Worm (Caenorhabditis elegans) whole organism, young adult: ENCODE measurements around the gene F55G11.4.

Experiments
- B0336.3 ChIP-seq: fragments of 200-800 bp; sonication (Bioruptor generic); IDR thresholded peaks from 2 replicates; pipeline ENCODE4 v1.3.6; 2022; ENCODE audit warnings: missing genetic modification characterization, missing compliant biosample characterization
- D2030.7 ChIP-seq: fragments of 200-800 bp; sonication (Bioruptor generic); IDR thresholded peaks from 2 replicates; pipeline ENCODE4 v1.3.6; 2022; ENCODE audit warnings: missing genetic modification reagents, missing genetic modification characterization, missing compliant biosample characterization
- F22D6.2 ChIP-seq: sonication (generic microtip); optimal IDR thresholded peaks from 2 replicates; lab custom pipeline; 2016; ENCODE audit warnings: mild to moderate bottlenecking, missing genetic modification characterization, missing compliant biosample characterization
- K12H6.12 ChIP-seq: fragments of 200-800 bp; sonication (Bioruptor generic); optimal IDR thresholded peaks from 2 replicates; lab custom pipeline; 2018; ENCODE audit warnings: mild to moderate bottlenecking, missing genetic modification characterization, missing compliant biosample characterization
- T07F8.4 ChIP-seq: sonication (generic microtip); optimal IDR thresholded peaks from 2 replicates; lab custom pipeline; 2016; ENCODE audit warnings: mild to moderate bottlenecking, missing genetic modification characterization, moderate library complexity, missing compliant biosample characterization
- T26A5.8 ChIP-seq: sonication (generic microtip); optimal IDR thresholded peaks from 2 replicates; lab custom pipeline; 2016; ENCODE audit warnings: missing genetic modification characterization, missing compliant biosample characterization
- Y95B8A.8 ChIP-seq: fragments of 200-800 bp; sonication (Bioruptor generic); IDR thresholded peaks from 2 replicates; pipeline ENCODE4 v1.3.6; 2022; ENCODE audit warnings: missing genetic modification reagents, missing genetic modification characterization, missing compliant biosample characterization
- akir-1 ChIP-seq: fragments of 200-800 bp; sonication (Bioruptor generic); optimal IDR thresholded peaks from 2 replicates; lab custom pipeline; 2018; ENCODE audit warnings: mild to moderate bottlenecking, missing genetic modification characterization, moderate library complexity, missing compliant biosample characterization
- aptf-2 ChIP-seq: fragments of 200-800 bp; sonication (Bioruptor generic); conservative IDR thresholded peaks from 2 replicates; pipeline ENCODE4 v1.3.6; 2022; ENCODE audit warnings: missing genetic modification reagents, missing genetic modification characterization, missing compliant biosample characterization
- aptf-3 ChIP-seq: fragments of 200-800 bp; sonication (Bioruptor generic); IDR thresholded peaks from 2 replicates; pipeline ENCODE4 v1.3.6; 2022; ENCODE audit warnings: missing genetic modification characterization, missing compliant biosample characterization
- attf-5 ChIP-seq: fragments of 200-800 bp; sonication (Bioruptor generic); optimal IDR thresholded peaks from 2 replicates; lab custom pipeline; 2018; ENCODE audit warnings: mild to moderate bottlenecking, missing genetic modification characterization, missing compliant biosample characterization
- attf-6 ChIP-seq: fragments of 200-800 bp; sonication (Bioruptor generic); IDR thresholded peaks from 2 replicates; pipeline ENCODE4 v1.3.6; 2022; ENCODE audit warnings: missing genetic modification reagents, missing genetic modification characterization, missing compliant biosample characterization
- bed-2 ChIP-seq: fragments of 200-800 bp; sonication (Bioruptor generic); IDR thresholded peaks from 2 replicates; pipeline ENCODE4 v1.3.6; 2022; ENCODE audit warnings: missing genetic modification reagents, missing genetic modification characterization, missing compliant biosample characterization
- ceh-27 ChIP-seq: fragments of 200-800 bp; sonication (Bioruptor generic); optimal IDR thresholded peaks from 2 replicates; lab custom pipeline; 2018; ENCODE audit warnings: mild to moderate bottlenecking, missing genetic modification characterization, moderate library complexity, missing compliant biosample characterization
- ceh-40 ChIP-seq: fragments of 200-800 bp; sonication (Bioruptor generic); IDR thresholded peaks from 2 replicates; pipeline ENCODE4 v1.3.6; 2022; ENCODE audit warnings: missing genetic modification characterization, missing compliant biosample characterization
- ceh-58 ChIP-seq: fragments of 200-800 bp; sonication (Bioruptor generic); IDR thresholded peaks from 2 replicates; pipeline ENCODE4 v1.3.6; 2022; ENCODE audit warnings: missing genetic modification characterization, missing compliant biosample characterization
- chd-7 ChIP-seq: sonication (generic microtip); optimal IDR thresholded peaks from 2 replicates; lab custom pipeline; 2016; ENCODE audit warnings: mild to moderate bottlenecking, missing genetic modification characterization, moderate library complexity, missing compliant biosample characterization
- die-1 ChIP-seq: sonication (generic microtip); optimal IDR thresholded peaks from 2 replicates; lab custom pipeline; 2016; ENCODE audit warnings: missing genotype, mild to moderate bottlenecking, missing genetic modification characterization, missing compliant biosample characterization
- dpff-1 ChIP-seq: sonication (generic microtip); optimal IDR thresholded peaks from 2 replicates; lab custom pipeline; 2017; ENCODE audit warnings: mild to moderate bottlenecking, missing genetic modification characterization, missing compliant biosample characterization
- dpl-1 ChIP-seq: fragments of 150-350 bp; optimal IDR thresholded peaks from 2 replicates; lab custom pipeline; 2014; ENCODE audit warnings: missing biosample characterization, missing genetic modification reagents, missing genetic modification characterization
- efl-1 ChIP-seq: fragments of 150-350 bp; optimal IDR thresholded peaks from 2 replicates; lab custom pipeline; 2014; ENCODE audit warnings: missing biosample characterization, missing genetic modification reagents, missing genetic modification characterization
- ets-4 ChIP-seq: fragments of 200-800 bp; sonication (Bioruptor generic); optimal IDR thresholded peaks from 2 replicates; lab custom pipeline; 2018; ENCODE audit warnings: mild to moderate bottlenecking, missing genetic modification characterization, missing compliant biosample characterization
- gei-17 ChIP-seq: fragments of 200-800 bp; sonication (Bioruptor generic); optimal IDR thresholded peaks from 2 replicates; lab custom pipeline; 2018; ENCODE audit warnings: mild to moderate bottlenecking, missing genetic modification characterization, missing compliant biosample characterization
- him-1 ChIP-seq: sonication (generic microtip); optimal IDR thresholded peaks from 2 replicates; lab custom pipeline; 2016; ENCODE audit warnings: missing genotype, missing genetic modification reagents, missing genetic modification characterization, missing compliant biosample characterization
- hmg-20 ChIP-seq: fragments of 200-800 bp; sonication (Bioruptor generic); IDR thresholded peaks from 2 replicates; pipeline ENCODE4 v1.3.6; 2022; ENCODE audit warnings: missing genetic modification reagents, missing genetic modification characterization, missing compliant biosample characterization
- lag-1 ChIP-seq: fragments of 200-800 bp; sonication (Bioruptor generic); IDR thresholded peaks from 2 replicates; pipeline ENCODE4 v1.3.6; 2022; ENCODE audit warnings: missing genetic modification reagents, missing genetic modification characterization, missing compliant biosample characterization
- lin-40 ChIP-seq: sonication (generic microtip); optimal IDR thresholded peaks from 2 replicates; lab custom pipeline; 2016; ENCODE audit warnings: missing genetic modification characterization, mild to moderate bottlenecking, missing compliant biosample characterization, missing genotype, missing genetic modification reagents
- lir-1 ChIP-seq: fragments of 200-800 bp; sonication (Bioruptor generic); conservative IDR thresholded peaks from 2 replicates; pipeline ENCODE4 v1.3.6; 2022; ENCODE audit warnings: missing genetic modification reagents, missing genetic modification characterization, missing compliant biosample characterization
- lsl-1 ChIP-seq: fragments of 200-800 bp; sonication (Bioruptor generic); optimal IDR thresholded peaks from 2 replicates; lab custom pipeline; 2018; ENCODE audit warnings: mild to moderate bottlenecking, missing genetic modification characterization, moderate library complexity, missing compliant biosample characterization
- madf-10 ChIP-seq: sonication (generic microtip); optimal IDR thresholded peaks from 2 replicates; lab custom pipeline; 2016; ENCODE audit warnings: mild to moderate bottlenecking, missing genetic modification characterization, missing compliant biosample characterization
- madf-3 ChIP-seq: fragments of 200-800 bp; sonication (Bioruptor generic); IDR thresholded peaks from 2 replicates; pipeline ENCODE4 v1.3.6; 2022; ENCODE audit warnings: missing genetic modification reagents, missing genetic modification characterization, missing compliant biosample characterization
- madf-6 ChIP-seq: fragments of 200-800 bp; sonication (Bioruptor generic); IDR thresholded peaks from 2 replicates; pipeline ENCODE4 v1.3.6; 2022; ENCODE audit warnings: missing genetic modification reagents, missing genetic modification characterization, missing compliant biosample characterization
- nfyb-1 ChIP-seq: fragments of 200-800 bp; sonication (Bioruptor generic); IDR thresholded peaks from 2 replicates; pipeline ENCODE4 v1.3.6; 2022; ENCODE audit warnings: missing genetic modification reagents, missing genetic modification characterization, missing compliant biosample characterization
- nhr-27 ChIP-seq: fragments of 200-800 bp; sonication (Bioruptor generic); optimal IDR thresholded peaks from 2 replicates; lab custom pipeline; 2018; ENCODE audit warnings: mild to moderate bottlenecking, missing genetic modification characterization, moderate library complexity, missing compliant biosample characterization
- nhr-80 ChIP-seq: sonication (generic microtip); optimal IDR thresholded peaks from 2 replicates; lab custom pipeline; 2016; ENCODE audit warnings: missing genetic modification characterization, missing compliant biosample characterization
- pbrm-1 ChIP-seq: fragments of 200-800 bp; sonication (Bioruptor generic); IDR thresholded peaks from 2 replicates; pipeline ENCODE4 v1.3.6; 2022; ENCODE audit warnings: missing genetic modification reagents, missing genetic modification characterization, missing compliant biosample characterization
- pha-4 ChIP-seq: fragments of 150-350 bp; sonication (generic microtip); optimal IDR thresholded peaks from 2 replicates; lab custom pipeline; 2014; ENCODE audit warnings: missing biosample characterization, missing genetic modification reagents, missing genetic modification characterization
- rec-8 ChIP-seq, 2 experiments: sonication (generic microtip); optimal IDR thresholded peaks; 2 replicates each; lab custom pipeline; 2016; ENCODE audit warnings: mild to moderate bottlenecking in 2 of 2, missing genetic modification characterization in 2 of 2, missing genetic modification reagents in 2 of 2, missing genotype in 2 of 2, missing biosample characterization in 1 of 2, missing compliant biosample characterization in 1 of 2, moderate library complexity in 1 of 2
- sdz-38 ChIP-seq: sonication (generic microtip); optimal IDR thresholded peaks from 2 replicates; lab custom pipeline; 2016; ENCODE audit warnings: missing genotype, missing genetic modification characterization, missing compliant biosample characterization
- snpc-1.1 ChIP-seq: sonication (generic microtip); optimal IDR thresholded peaks from 2 replicates; lab custom pipeline; 2017; ENCODE audit warnings: missing genetic modification characterization, mild to moderate bottlenecking, missing compliant biosample characterization, antibody characterized with exemption, moderate library complexity, missing genotype, missing genetic modification reagents; ENCODE audit not compliant: insufficient read depth
- somi-1 ChIP-seq: fragments of 200-800 bp; sonication (Bioruptor generic); optimal IDR thresholded peaks from 2 replicates; lab custom pipeline; 2018; ENCODE audit warnings: mild to moderate bottlenecking, missing genetic modification characterization, missing compliant biosample characterization
- tbx-9 ChIP-seq: sonication (generic microtip); optimal IDR thresholded peaks from 2 replicates; lab custom pipeline; 2016; ENCODE audit warnings: borderline replicate concordance, missing genetic modification characterization, inconsistent platforms, missing compliant biosample characterization
- unc-130 ChIP-seq: sonication (generic microtip); optimal IDR thresholded peaks from 2 replicates; lab custom pipeline; 2016; ENCODE audit warnings: missing genetic modification reagents, missing genetic modification characterization, missing compliant biosample characterization
- xnd-1 ChIP-seq: sonication (generic microtip); optimal IDR thresholded peaks from 2 replicates; lab custom pipeline; 2016; ENCODE audit warnings: missing genotype, missing genetic modification reagents, missing genetic modification characterization, missing compliant biosample characterization
- ztf-26 ChIP-seq: sonication (generic microtip); optimal IDR thresholded peaks from 2 replicates; lab custom pipeline; 2017; ENCODE audit warnings: missing genetic modification characterization, missing compliant biosample characterization

The F55G11.4 gene

DNA sequence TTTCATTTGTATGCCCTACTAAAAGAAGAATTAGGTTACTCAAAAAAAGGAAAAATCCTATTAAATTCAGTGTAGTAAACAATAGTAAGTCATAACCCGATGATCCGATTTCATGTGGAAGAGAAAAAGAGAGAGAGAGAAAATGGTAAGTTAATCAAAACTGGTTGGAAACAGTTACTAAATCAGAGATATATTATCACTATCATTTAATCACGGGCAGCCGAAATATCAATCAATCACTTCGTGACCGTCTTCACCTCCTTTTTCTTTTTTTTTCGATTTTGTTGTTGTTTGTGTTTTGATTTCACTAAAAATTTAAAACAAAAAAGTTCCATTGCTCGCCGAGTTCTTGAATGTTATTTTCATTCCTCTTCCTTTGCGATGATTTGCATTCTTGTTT lies 24.1 kb downstream of the F55G11.4 start:
- TF ChIP-seq xnd-1 (tag; lab: Kevin White, UChicago) (no peak), ceh-27 (GFP tag; lab: Kevin White, UChicago) (no peak), aptf-3 (GFP tag; lab: Robert Waterston, UW) (no peak), chd-7 (tag; lab: Kevin White, UChicago) (no peak), pha-4 (no peak), K12H6.12 (no peak), F22D6.2 (tag; lab: Kevin White, UChicago) (no peak), Y95B8A.8 (GFP tag; lab: Robert Waterston, UW) (no peak), somi-1 (GFP tag; lab: Kevin White, UChicago) (no peak), dpl-1 (no peak), sdz-38 (tag; lab: Kevin White, UChicago) (no peak), gei-17 (GFP tag; lab: Kevin White, UChicago) (no peak), madf-10 (tag; lab: Kevin White, UChicago) (no peak), unc-130 (GFP tag; lab: Kevin White, UChicago) (no peak)

DNA sequence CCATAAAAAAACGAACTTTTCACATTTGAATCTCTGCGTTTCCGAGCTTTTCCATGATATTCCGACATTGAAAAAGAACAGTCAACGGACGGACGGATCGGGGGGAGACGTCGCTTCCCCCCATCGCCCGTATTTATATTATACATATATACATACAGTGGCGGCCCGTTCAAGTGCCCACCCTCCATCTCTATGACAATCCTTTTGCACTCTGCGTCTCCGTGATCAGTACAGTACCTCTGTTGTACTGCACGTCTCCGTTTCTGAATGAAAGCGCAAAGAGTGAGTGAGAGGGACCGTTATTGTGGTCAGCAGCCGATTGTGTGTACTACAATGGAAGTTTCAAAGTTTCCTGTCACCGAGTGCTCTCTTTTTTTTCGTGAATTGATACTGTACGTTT lies 25.7 kb downstream of the F55G11.4 start:
- TF ChIP-seq nhr-27 (tag; lab: Kevin White, UChicago) = no peak
- no peak for TF ChIP-seq die-1
- TF ChIP-seq pha-4 = no peak
- TF ChIP-seq T07F8.4 = no peak
- no peak for TF ChIP-seq madf-3 (GFP tag; lab: Robert Waterston, UW)
- no peak for TF ChIP-seq D2030.7
- no peak for TF ChIP-seq ceh-40
- TF ChIP-seq dpff-1 = no peak
- TF ChIP-seq akir-1 (GFP tag; lab: Kevin White, UChicago) = no peak
- TF ChIP-seq lag-1 = no peak
- no peak for TF ChIP-seq B0336.3 (GFP tag; lab: Robert Waterston, UW)
- no peak for TF ChIP-seq ceh-27 (GFP tag; lab: Kevin White, UChicago)
- no peak for TF ChIP-seq pbrm-1 (GFP tag; lab: Robert Waterston, UW)
- no peak for TF ChIP-seq lin-40 (tag; lab: Kevin White, UChicago)
- TF ChIP-seq bed-2 (GFP tag; lab: Robert Waterston, UW) = no peak

DNA sequence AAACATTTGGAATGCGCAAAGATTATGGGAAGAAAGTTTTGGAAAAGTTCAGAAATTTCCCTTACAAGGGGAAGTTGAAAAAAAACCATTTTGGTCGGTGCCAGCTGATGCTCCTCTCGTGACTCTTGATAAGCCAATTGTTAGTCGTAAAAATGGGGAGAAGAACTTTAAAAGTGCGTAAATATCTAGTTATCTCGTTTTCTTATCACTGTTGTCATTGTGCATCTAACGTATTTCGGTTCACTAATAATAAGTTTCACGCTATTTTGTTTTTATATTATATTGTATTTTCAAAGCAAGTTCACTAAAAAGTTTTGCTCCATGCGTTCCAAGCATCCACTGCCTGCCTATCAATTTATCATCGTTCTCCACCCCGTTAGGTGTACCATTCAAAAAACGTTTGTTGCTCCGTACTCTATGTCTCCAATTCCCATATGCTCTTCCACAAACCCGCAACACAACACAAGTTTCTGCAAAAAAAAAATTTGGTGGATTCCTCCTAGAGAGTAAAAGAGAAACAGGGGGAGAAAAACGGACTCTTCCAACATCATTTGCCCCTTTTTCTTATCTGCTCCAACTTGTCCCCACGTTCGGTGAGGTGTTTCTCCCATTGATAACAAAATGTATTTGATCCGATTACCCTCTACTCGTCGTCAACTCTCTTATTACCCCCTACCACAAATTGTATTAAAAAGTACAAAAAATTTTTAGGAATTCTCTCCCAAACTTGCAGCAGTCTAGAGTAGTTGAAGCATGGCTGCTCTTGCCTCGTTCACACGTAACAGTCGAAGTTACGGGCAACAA lies 35.2 kb downstream of the F55G11.4 start, which contains the start of gene mbk-2:
Gene mbk-2, plus strand, starts transcription at position 754 of the 804 bp plus-strand sequence.
- TF ChIP-seq tbx-9 (tag; lab: Kevin White, UChicago) (no peak), T26A5.8 (tag; lab: Kevin White, UChicago) (no peak), unc-130 (GFP tag; lab: Kevin White, UChicago) (no peak), ets-4 (no peak), lsl-1 (GFP tag; lab: Kevin White, UChicago) (no peak), ceh-58 (no peak), madf-3 (GFP tag; lab: Robert Waterston, UW) (no peak), efl-1 (GFP tag; lab: Kevin White, UChicago) (no peak), nhr-80 (tag; lab: Kevin White, UChicago) (peak; percentile 16)
- TF ChIP-seq, all 124 proteins: peak for 1

DNA sequence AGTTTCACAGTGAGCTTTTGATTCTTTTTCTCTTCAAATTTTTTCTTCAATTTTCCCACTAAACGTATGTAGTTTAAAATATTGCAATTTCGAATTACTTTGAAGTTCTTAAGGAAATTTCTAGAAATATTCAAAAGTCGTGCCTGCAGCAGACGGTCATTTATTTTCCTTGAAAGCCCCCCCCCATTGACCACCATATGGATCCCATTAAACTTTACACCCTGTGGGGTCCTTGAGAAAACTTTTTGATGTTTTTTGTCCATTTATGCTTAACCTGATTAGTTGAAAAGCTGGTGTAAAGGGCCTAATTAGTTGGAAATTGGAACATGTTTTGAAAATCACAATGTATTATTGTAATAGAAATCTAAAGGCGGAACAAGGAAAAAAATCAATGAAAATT lies 36.1 kb downstream of the F55G11.4 start:
- TF ChIP-seq attf-6 (GFP tag; lab: Robert Waterston, UW) = no peak
- TF ChIP-seq lir-1 (GFP tag; lab: Robert Waterston, UW) = no peak
- TF ChIP-seq him-1 (tag; lab: Kevin White, UChicago) = no peak
- no peak for TF ChIP-seq aptf-2 (GFP tag; lab: Robert Waterston, UW)
- no peak for TF ChIP-seq sdz-38 (tag; lab: Kevin White, UChicago)
- TF ChIP-seq nfyb-1 (GFP tag; lab: Robert Waterston, UW) = no peak
- no peak for TF ChIP-seq attf-5 (GFP tag; lab: Kevin White, UChicago)
- TF ChIP-seq madf-6 (GFP tag; lab: Robert Waterston, UW) = no peak
- TF ChIP-seq ztf-26 (tag; lab: Kevin White, UChicago) = no peak
- no peak for TF ChIP-seq rec-8 (tag; optimal IDR thresholded peaks at IDR 0.05; lab: Kevin White, UChicago)
- TF ChIP-seq snpc-1.1 = no peak
- no peak for TF ChIP-seq tbx-9 (tag; lab: Kevin White, UChicago)
- no peak for TF ChIP-seq hmg-20
